Fruit fly (Drosophila melanogaster) whole organism, adult: ENCODE data around the gene CG8206.

Source experiments
- CG11617 ChIP-seq: fragments of 200-800 bp; sonication (Bioruptor generic); optimal IDR thresholded peaks from 2 replicates; lab custom pipeline; 2017; ENCODE audit warnings: mild to moderate bottlenecking, missing biosample characterization, missing genetic modification reagents, missing genetic modification characterization
- CG14711 ChIP-seq: fragments of 200-800 bp; sonication (Bioruptor generic); optimal IDR thresholded peaks from 2 replicates; lab custom pipeline; 2018; ENCODE audit warnings: missing biosample characterization, mild to moderate bottlenecking, missing genetic modification characterization, moderate library complexity
- CG1620 ChIP-seq: fragments of 200-800 bp; sonication (Bioruptor generic); optimal IDR thresholded peaks from 2 replicates; lab custom pipeline; 2016; ENCODE audit warnings: missing biosample characterization, missing genetic modification characterization
- CG7045 ChIP-seq: fragments of 200-800 bp; sonication (Bioruptor generic); optimal IDR thresholded peaks from 2 replicates; lab custom pipeline; 2017; ENCODE audit warnings: missing biosample characterization, mild to moderate bottlenecking, missing genetic modification characterization
- Clk ChIP-seq: fragments of 200-800 bp; sonication (Bioruptor generic); optimal IDR thresholded peaks from 2 replicates; lab custom pipeline; 2017; ENCODE audit warnings: missing biosample characterization, missing genetic modification characterization
- cnc ChIP-seq, 2 experiments: fragments of >200 bp; optimal IDR thresholded peaks; 2 replicates each; lab custom pipeline; 2017
- ovo ChIP-seq: fragments of 200-800 bp; sonication (Bioruptor generic); optimal IDR thresholded peaks from 2 replicates; lab custom pipeline; 2016; ENCODE audit warnings: missing biosample characterization, missing genetic modification characterization
- pad ChIP-seq: fragments of 200-800 bp; sonication (Bioruptor generic); optimal IDR thresholded peaks from 3 replicates; lab custom pipeline; 2017; ENCODE audit warnings: missing biosample characterization, missing genetic modification characterization, mild to moderate bottlenecking, moderate library complexity, missing genetic modification reagents

DNA sequence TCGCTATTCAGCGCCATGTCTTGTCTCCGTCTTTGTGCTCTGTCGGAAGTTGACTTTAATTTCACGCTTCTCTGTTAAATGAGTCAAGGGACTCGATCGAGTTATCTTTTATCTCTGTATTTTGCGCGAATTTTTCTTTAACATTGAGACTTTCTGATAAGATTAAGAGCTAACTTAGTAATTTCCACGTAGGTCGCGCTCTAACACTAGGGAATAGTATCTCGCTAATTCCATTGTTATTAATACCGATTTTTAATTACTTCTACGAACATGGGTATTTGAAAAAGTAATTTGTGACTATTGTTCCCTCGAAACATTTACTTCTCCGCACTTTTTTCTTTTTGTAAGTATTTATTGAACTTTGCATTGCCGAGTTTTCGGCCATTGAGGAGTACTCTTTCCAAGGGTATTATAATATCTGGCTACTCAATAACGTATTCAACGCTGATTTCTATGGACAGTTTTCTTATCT lies 27.4 kb downstream of the CG8206 start, which contains the start of gene CG8952:
- no peak for TF ChIP-seq ovo (GFP tag; lab: Kevin White, UChicago)
- no peak for TF ChIP-seq CG11617 (GFP tag; lab: Kevin White, UChicago)
- no peak for TF ChIP-seq cnc (optimal IDR thresholded peaks at IDR 0.05; lab: Kevin White, UChicago)
- TF ChIP-seq pad: no peak
- no peak for TF ChIP-seq CG7045
- no peak for TF ChIP-seq CG14711
- no peak for TF ChIP-seq Clk
- TF ChIP-seq CG1620 (GFP tag; lab: Kevin White, UChicago): no peak
